Fruit fly (Drosophila melanogaster): Measurements from ENCODE around the gene CG42346.

DNA sequence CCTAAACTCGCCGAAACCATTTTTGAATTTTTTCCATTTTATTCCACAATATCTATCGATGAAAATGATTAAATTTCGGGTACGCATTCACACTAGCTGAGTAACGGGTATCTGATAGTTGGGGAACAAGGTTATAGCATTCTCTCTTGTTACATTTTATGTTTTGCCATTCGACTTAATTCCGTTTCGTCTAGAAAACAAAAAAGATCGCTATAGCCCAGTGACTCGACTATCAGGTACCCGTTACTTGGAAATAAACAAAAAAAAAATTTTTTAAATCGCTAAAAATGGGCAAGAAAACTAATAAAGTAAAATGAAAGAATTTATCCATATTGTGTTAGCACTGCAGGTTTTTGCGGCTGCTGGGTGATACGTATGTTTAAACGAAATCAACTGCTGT, 6.2 kb downstream of the CG42346 start:
- TF ChIP-seq eg (GFP tag; IDR thresholded peaks at IDR 0.05) (no peak), CG8632 (GFP tag; optimal IDR thresholded peaks at IDR 0.05) (no peak), fkh (GFP tag; optimal IDR thresholded peaks at IDR 0.05) (no peak), CG16779 (tag; optimal IDR thresholded peaks at IDR 0.05) (no peak), CG1621 (tag; optimal IDR thresholded peaks at IDR 0.05) (no peak), CG9139 (GFP tag; optimal IDR thresholded peaks at IDR 0.05) (no peak), CG4318 (GFP tag; optimal IDR thresholded peaks at IDR 0.05) (no peak), CG10669 (GFP tag; optimal IDR thresholded peaks at IDR 0.05) (no peak), CG6163 (GFP tag; IDR thresholded peaks at IDR 0.05) (no peak), dac (GFP tag; optimal IDR thresholded peaks at IDR 0.05) (no peak)
